Worm (Caenorhabditis elegans): ENCODE measurements around the gene B0272.3.

Gene B0272.3

ce11 chrX:9472170-9472569, 40.9 kb downstream of the B0272.3 start, which contains the start of gene gap-2:
TSS of gene gap-2 (plus strand) at chrX:9472470.
- no peak for TF ChIP-seq pes-1 (GFP tag; IDR thresholded peaks at IDR 0.05)
- no peak for TF ChIP-seq ceh-36 (tag; optimal IDR thresholded peaks at IDR 0.05)
- TF ChIP-seq hmg-4 (GFP tag; optimal IDR thresholded peaks at IDR 0.05) = no peak
- TF ChIP-seq scrt-1 (GFP tag; IDR thresholded peaks at IDR 0.05) = no peak
- no peak for TF ChIP-seq ama-1 (optimal IDR thresholded peaks at IDR 0.05)
- TF ChIP-seq tra-4 (tag; optimal IDR thresholded peaks at IDR 0.05) = no peak
- no peak for TF ChIP-seq ets-7 (tag; optimal IDR thresholded peaks at IDR 0.05)
- TF ChIP-seq hnd-1 (tag; optimal IDR thresholded peaks at IDR 0.05) = no peak
- TF ChIP-seq hmbx-1 (tag; optimal IDR thresholded peaks at IDR 0.05) = no peak
- TF ChIP-seq flt-1 (GFP tag; IDR thresholded peaks at IDR 0.05) = no peak
- no peak for TF ChIP-seq sea-1 (GFP tag; conservative IDR thresholded peaks at IDR 0.05)
- no peak for TF ChIP-seq tbx-11 (GFP tag; IDR thresholded peaks at IDR 0.05)

- no peak for TF ChIP-seq tra-4 (tag; optimal IDR thresholded peaks at IDR 0.05)
- TF ChIP-seq hmbx-1 (tag; optimal IDR thresholded peaks at IDR 0.05) = no peak
- TF ChIP-seq ets-7 (tag; optimal IDR thresholded peaks at IDR 0.05) = no peak
Measured at ce11 chrX:9476752-9477151, 45.5 kb downstream of the B0272.3 start.
